Fruit fly (Drosophila melanogaster): Measurements from ENCODE around the gene CG43124.

Gene CG43124

dm6 chr3R:28264673-28265072 lies at the start of gene CG43124:
Gene CG43124 (minus strand): TSS chr3R:28264773.
- no peak for TF ChIP-seq insv (optimal IDR thresholded peaks at IDR 0.05)
- TF ChIP-seq Myc (optimal IDR thresholded peaks at IDR 0.05), result no peak
- TF ChIP-seq h (optimal IDR thresholded peaks at IDR 0.05), result no peak
- TF ChIP-seq Sin3A (optimal IDR thresholded peaks at IDR 0.05), result no peak
- TF ChIP-seq psq (optimal IDR thresholded peaks at IDR 0.05), result no peak
- no peak for TF ChIP-seq ttk (optimal IDR thresholded peaks at IDR 0.05)

dm6 chr3R:28307926-28308746 lies 43.6 kb upstream of the CG43124 start:
- TF ChIP-seq Sin3A (optimal IDR thresholded peaks at IDR 0.05) (no peak), insv (optimal IDR thresholded peaks at IDR 0.05) (no peak), ttk (optimal IDR thresholded peaks at IDR 0.05) (no peak), psq (optimal IDR thresholded peaks at IDR 0.05) (no peak), h (optimal IDR thresholded peaks at IDR 0.05) (no peak), Myc (optimal IDR thresholded peaks at IDR 0.05) (no peak)

- TF ChIP-seq insv (optimal IDR thresholded peaks at IDR 0.05), result no peak
- TF ChIP-seq Sin3A (optimal IDR thresholded peaks at IDR 0.05), result no peak
- TF ChIP-seq Myc (optimal IDR thresholded peaks at IDR 0.05), result no peak
- TF ChIP-seq ttk (optimal IDR thresholded peaks at IDR 0.05), result no peak
- TF ChIP-seq psq (optimal IDR thresholded peaks at IDR 0.05), result no peak
- no peak for TF ChIP-seq h (optimal IDR thresholded peaks at IDR 0.05)
These were observed 41.4 kb upstream of the CG43124 start for dm6 chr3R:28305959-28306358.

- no peak for TF ChIP-seq ttk (optimal IDR thresholded peaks at IDR 0.05)
These were observed 39.9 kb upstream of the CG43124 start, which contains the start of gene CG12516 for dm6 chr3R:28304505-28304904. Gene CG12516 (minus strand): TSS chr3R:28304605.

- TF ChIP-seq ttk (optimal IDR thresholded peaks at IDR 0.05) (no peak), Myc (optimal IDR thresholded peaks at IDR 0.05) (no peak), Sin3A (optimal IDR thresholded peaks at IDR 0.05) (no peak), psq (optimal IDR thresholded peaks at IDR 0.05) (no peak), insv (optimal IDR thresholded peaks at IDR 0.05) (no peak), h (optimal IDR thresholded peaks at IDR 0.05) (no peak)
These were observed 32.9 kb upstream of the CG43124 start for dm6 chr3R:28297513-28297912.

- no peak for TF ChIP-seq ttk (optimal IDR thresholded peaks at IDR 0.05)
- no peak for TF ChIP-seq h (optimal IDR thresholded peaks at IDR 0.05)
- no peak for TF ChIP-seq Myc (optimal IDR thresholded peaks at IDR 0.05)
- TF ChIP-seq insv (optimal IDR thresholded peaks at IDR 0.05), result no peak
- TF ChIP-seq Sin3A (optimal IDR thresholded peaks at IDR 0.05), result no peak
- no peak for TF ChIP-seq psq (optimal IDR thresholded peaks at IDR 0.05)
These were observed 29.2 kb upstream of the CG43124 start, which contains the start of gene UQCR-14L for dm6 chr3R:28293748-28294147. Gene UQCR-14L (plus strand): TSS chr3R:28294048.

dm6 chr3R:28292498-28292897 lies 27.9 kb upstream of the CG43124 start, which contains the start of gene Mst98Cb:
Gene Mst98Cb (plus strand): TSS chr3R:28292798.
- TF ChIP-seq h (optimal IDR thresholded peaks at IDR 0.05) (no peak), Myc (optimal IDR thresholded peaks at IDR 0.05) (no peak), insv (optimal IDR thresholded peaks at IDR 0.05) (no peak), Sin3A (optimal IDR thresholded peaks at IDR 0.05) (no peak), ttk (optimal IDR thresholded peaks at IDR 0.05) (no peak), psq (optimal IDR thresholded peaks at IDR 0.05) (no peak)

dm6 chr3R:28291038-28291437 lies 26.5 kb upstream of the CG43124 start, which contains the start of gene Mst98Ca:
Gene Mst98Ca (plus strand): TSS chr3R:28291338.
- TF ChIP-seq Sin3A (optimal IDR thresholded peaks at IDR 0.05), result no peak
- no peak for TF ChIP-seq Myc (optimal IDR thresholded peaks at IDR 0.05)
- TF ChIP-seq insv (optimal IDR thresholded peaks at IDR 0.05), result no peak
- no peak for TF ChIP-seq h (optimal IDR thresholded peaks at IDR 0.05)
- no peak for TF ChIP-seq ttk (optimal IDR thresholded peaks at IDR 0.05)
- TF ChIP-seq psq (optimal IDR thresholded peaks at IDR 0.05), result no peak

- TF ChIP-seq h (optimal IDR thresholded peaks at IDR 0.05) (no peak), Sin3A (optimal IDR thresholded peaks at IDR 0.05) (no peak), Myc (optimal IDR thresholded peaks at IDR 0.05) (no peak), psq (optimal IDR thresholded peaks at IDR 0.05) (no peak), insv (optimal IDR thresholded peaks at IDR 0.05) (no peak), ttk (optimal IDR thresholded peaks at IDR 0.05) (no peak)
These were observed 18.8 kb upstream of the CG43124 start, which contains the start of gene CG34437 for dm6 chr3R:28283419-28283818. Gene CG34437 (plus strand): TSS chr3R:28283719.

dm6 chr3R:28282280-28282679 lies 17.7 kb upstream of the CG43124 start, which contains the start of gene CG34436:
Gene CG34436 (plus strand): TSS chr3R:28282580.
- no peak for TF ChIP-seq ttk (optimal IDR thresholded peaks at IDR 0.05)
- TF ChIP-seq Myc (optimal IDR thresholded peaks at IDR 0.05), result no peak
- TF ChIP-seq psq (optimal IDR thresholded peaks at IDR 0.05), result no peak
- no peak for TF ChIP-seq insv (optimal IDR thresholded peaks at IDR 0.05)
- no peak for TF ChIP-seq Sin3A (optimal IDR thresholded peaks at IDR 0.05)

- no peak for TF ChIP-seq Myc (optimal IDR thresholded peaks at IDR 0.05)
- no peak for TF ChIP-seq Sin3A (optimal IDR thresholded peaks at IDR 0.05)
- TF ChIP-seq psq (optimal IDR thresholded peaks at IDR 0.05), result no peak
- TF ChIP-seq ttk (optimal IDR thresholded peaks at IDR 0.05), result no peak
- no peak for TF ChIP-seq insv (optimal IDR thresholded peaks at IDR 0.05)
- no peak for TF ChIP-seq h (optimal IDR thresholded peaks at IDR 0.05)
These were observed 1.1 kb downstream of the CG43124 start, which contains the start of gene CG43125 for dm6 chr3R:28263522-28263921. Gene CG43125 (minus strand): TSS chr3R:28263622.

- TF ChIP-seq ttk (optimal IDR thresholded peaks at IDR 0.05), result no peak
- no peak for TF ChIP-seq insv (optimal IDR thresholded peaks at IDR 0.05)
- no peak for TF ChIP-seq Myc (optimal IDR thresholded peaks at IDR 0.05)
- no peak for TF ChIP-seq h (optimal IDR thresholded peaks at IDR 0.05)
- TF ChIP-seq psq (optimal IDR thresholded peaks at IDR 0.05), result no peak
- TF ChIP-seq Sin3A (optimal IDR thresholded peaks at IDR 0.05), result no peak
These were observed 26.8 kb downstream of the CG43124 start for dm6 chr3R:28237797-28238196.
